Worm (Caenorhabditis elegans) whole organism, L3 larva: ENCODE measurements around the gene Y59A8B.24.

ENCODE experiments used
- R02D3.7 ChIP-seq: fragments of 150-350 bp; optimal IDR thresholded peaks from 2 replicates; lab custom pipeline; 2014; ENCODE audit warnings: missing biosample characterization, missing genetic modification characterization
- nhr-11 ChIP-seq: fragments of 150-350 bp; optimal IDR thresholded peaks from 2 replicates; lab custom pipeline; 2014; ENCODE audit warnings: missing biosample characterization, missing genetic modification characterization

DNA sequence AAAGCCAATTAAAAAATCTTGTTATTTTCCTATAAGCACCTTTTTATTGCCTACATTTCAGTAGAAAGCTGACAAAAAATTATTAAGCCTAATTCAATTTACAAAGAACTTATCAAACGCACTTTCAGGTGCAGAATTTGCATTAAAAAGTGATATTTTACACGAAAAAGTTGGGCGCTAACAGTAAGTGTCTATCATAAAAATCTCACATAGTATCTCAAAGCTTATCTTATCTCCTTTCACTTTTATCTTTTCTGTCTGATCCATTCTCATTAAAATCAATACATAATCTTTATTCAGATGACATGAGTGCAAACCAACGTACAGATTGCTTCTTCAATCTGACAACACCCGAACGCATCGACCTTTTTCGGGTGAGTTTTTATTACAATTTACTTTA lies 41.7 kb upstream of the Y59A8B.24 start, which contains the start of gene dcar-1:
- TF ChIP-seq R02D3.7 (tag; lab: Kevin White, UChicago) (no peak), nhr-11 (tag; lab: Kevin White, UChicago) (no peak)
